Worm (Caenorhabditis elegans): ENCODE data around the gene suex-2.
A peak's percentile ranks its signal among the peaks of the same experiment; 100 is the strongest.

DNA sequence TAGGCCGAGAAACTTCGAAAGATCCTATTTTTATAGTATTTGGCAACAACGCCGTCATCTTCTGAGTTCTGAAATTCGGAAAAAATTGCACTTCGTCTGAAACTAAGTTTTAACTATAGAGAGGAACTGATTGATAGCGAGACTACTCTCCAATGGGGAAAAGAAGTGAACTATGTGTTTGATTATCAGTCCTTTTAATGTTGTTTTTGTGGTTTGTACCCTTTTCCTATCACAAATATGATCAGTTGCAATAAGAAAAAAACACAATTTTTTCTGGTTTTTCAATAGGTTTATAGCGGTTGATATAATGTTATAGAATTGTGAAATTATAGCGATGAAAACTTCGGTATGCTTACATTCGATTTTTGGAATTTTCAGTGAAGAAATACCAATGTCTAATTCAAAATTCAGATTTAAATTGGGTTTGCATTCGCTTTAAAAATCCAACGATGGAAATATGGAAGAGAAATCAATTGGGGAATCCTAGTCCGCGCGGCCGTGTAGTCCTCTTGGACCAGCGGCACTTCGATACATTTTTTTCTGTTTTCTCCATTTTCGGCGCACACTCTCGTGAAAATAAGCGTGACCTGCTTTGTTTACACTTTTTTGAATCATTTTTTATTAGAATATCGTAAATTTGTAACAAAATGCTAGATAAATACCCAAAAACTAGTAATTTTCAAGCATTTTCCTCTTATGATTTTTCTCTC is 5.3 kb downstream of the suex-2 start, which contains the start of gene C53B4.3:
- no peak for TF ChIP-seq unc-62 (GFP tag; optimal IDR thresholded peaks at IDR 0.05)
- TF ChIP-seq mel-28 (tag; optimal IDR thresholded peaks at IDR 0.05; ENCODE audit: borderline replicate concordance) = no peak
- peak; percentile 69 for TF ChIP-seq K11D2.4 (GFP tag; IDR thresholded peaks at IDR 0.05)
- TF ChIP-seq lsy-27 (tag; optimal IDR thresholded peaks at IDR 0.05; ENCODE audit: borderline replicate concordance, insufficient read depth) = no peak
- TF ChIP-seq D2030.7 (GFP tag; IDR thresholded peaks at IDR 0.05) = peak; percentile 61
- TF ChIP-seq F52B5.7 (tag; optimal IDR thresholded peaks at IDR 0.05) = no peak
- peak; percentile 16 for TF ChIP-seq ztf-26 (tag; optimal IDR thresholded peaks at IDR 0.05)
- TF ChIP-seq ceh-91 (GFP tag; IDR thresholded peaks at IDR 0.05) = peak; percentile 24; the same call in 1 of the 2 replicates
- TF ChIP-seq lsl-1 (GFP tag; optimal IDR thresholded peaks at IDR 0.05) = peak; percentile 38
- TF ChIP-seq ceh-100 (GFP tag; IDR thresholded peaks at IDR 0.05) = no peak
- 0 out of 2 replicates have a peak, but pooled peaks have one; percentile 39 for TF ChIP-seq aptf-2 (GFP tag; conservative IDR thresholded peaks at IDR 0.05)
- TF ChIP-seq snpc-1.1 (tag; optimal IDR thresholded peaks at IDR 0.05; ENCODE audit: insufficient read depth) = no peak
- TF ChIP-seq ceh-58 (GFP tag; IDR thresholded peaks at IDR 0.05) = no peak
